Worm (Caenorhabditis elegans): Measurements from ENCODE around the gene R10E8.5.
"Not testable (repeated sequence)": the region's sequence is repeated elsewhere in the genome, so short reads cannot be mapped to it uniquely, and the experiment has no call there.

The R10E8.5 gene

DNA sequence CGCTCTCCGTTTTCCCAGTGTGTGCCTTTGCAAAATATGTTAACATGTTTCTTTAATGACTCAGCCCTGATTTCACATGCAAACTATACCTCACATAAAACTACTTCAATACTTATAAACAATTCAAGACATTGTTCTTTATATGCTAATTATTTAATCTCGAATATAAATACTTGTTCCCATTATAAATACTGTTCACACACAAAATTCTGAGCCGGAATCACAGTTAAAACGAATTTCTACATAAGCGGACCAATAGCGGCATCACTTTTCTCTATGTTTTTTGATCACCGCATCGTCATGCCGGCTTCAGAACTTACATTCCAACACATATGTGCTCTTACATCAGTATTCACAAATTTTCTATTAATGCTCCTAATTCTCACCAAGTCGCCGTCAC lies at the start of gene R10E8.5:
Gene R10E8.5 (plus strand): TSS at position 301 of the 400 bp plus-strand sequence.
- TF ChIP-seq elt-3 (tag; optimal IDR thresholded peaks at IDR 0.05) = no peak
- no peak for TF ChIP-seq ztf-11 (tag; optimal IDR thresholded peaks at IDR 0.05)

DNA sequence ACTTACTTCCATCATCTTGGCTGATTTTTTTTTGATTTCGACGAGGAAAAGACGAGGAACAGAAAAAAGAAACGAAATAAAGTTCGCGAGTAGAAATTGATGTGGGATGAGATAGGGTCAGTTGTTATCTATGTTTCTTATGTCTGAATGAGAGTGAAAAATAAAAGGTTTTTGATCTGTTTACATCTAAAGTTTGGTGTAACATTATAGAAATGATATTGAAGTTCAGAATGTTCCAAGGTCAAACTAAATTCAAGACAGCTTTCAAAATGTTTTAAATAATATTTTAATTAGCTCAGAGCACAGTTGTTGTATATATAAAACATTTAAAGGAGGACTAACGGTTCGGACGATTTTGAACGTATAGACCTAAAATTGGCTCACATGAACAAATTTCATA lies 45.5 kb upstream of the R10E8.5 start, which contains the start of gene F16H6.7:
Gene F16H6.7 (minus strand): TSS at position 101 of the 400 bp plus-strand sequence.
- TF ChIP-seq drap-1 (GFP tag; optimal IDR thresholded peaks at IDR 0.05) (no peak), unc-120 (tag; optimal IDR thresholded peaks at IDR 0.05; ENCODE audit: poor library complexity, severe bottlenecking) (no peak), elt-3 (tag; optimal IDR thresholded peaks at IDR 0.05) (no peak), pha-4 (tag; optimal IDR thresholded peaks at IDR 0.05) (no peak), nhr-12 (tag; optimal IDR thresholded peaks at IDR 0.05) (no peak), mep-1 (tag; optimal IDR thresholded peaks at IDR 0.05) (no peak), zip-8 (tag; optimal IDR thresholded peaks at IDR 0.05) (no peak), ztf-11 (tag; optimal IDR thresholded peaks at IDR 0.05) (no peak), nhr-76 (tag; optimal IDR thresholded peaks at IDR 0.05) (no peak), sem-2 (GFP tag; optimal IDR thresholded peaks at IDR 0.05) (no peak), bed-3 (GFP tag; optimal IDR thresholded peaks at IDR 0.05) (no peak), unc-62 (GFP tag; optimal IDR thresholded peaks at IDR 0.05) (no peak), sptf-1 (tag; optimal IDR thresholded peaks at IDR 0.05) (no peak), ces-1 (GFP tag; optimal IDR thresholded peaks at IDR 0.05) (no peak), lin-13 (tag; optimal IDR thresholded peaks at IDR 0.05) (no peak), ceh-43 (GFP tag; optimal IDR thresholded peaks at IDR 0.05) (no peak), ceh-83 (GFP tag; optimal IDR thresholded peaks at IDR 0.05) (no peak), cnd-1 (tag; optimal IDR thresholded peaks at IDR 0.05) (no peak), nhr-237 (tag; optimal IDR thresholded peaks at IDR 0.05) (no peak)

DNA sequence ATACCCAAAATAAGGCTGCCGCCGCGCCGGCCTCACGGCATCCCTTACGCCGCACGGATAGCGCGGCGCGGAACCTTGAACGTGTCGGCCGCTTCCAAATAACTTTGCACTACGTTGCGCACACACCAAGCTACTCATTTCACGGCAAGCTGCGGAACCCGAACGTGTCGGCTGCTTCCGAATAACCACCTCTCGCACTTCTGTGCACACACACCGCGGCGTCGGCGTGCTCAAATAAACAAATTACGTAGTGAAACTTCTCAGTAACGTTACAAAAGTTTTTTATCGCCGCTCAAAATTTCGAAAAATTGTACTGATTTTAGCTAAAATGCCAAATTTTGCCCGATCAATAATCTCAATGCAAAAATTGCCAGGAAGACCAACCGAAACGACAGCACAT lies 41.7 kb upstream of the R10E8.5 start:
- TF ChIP-seq pha-4 (tag; optimal IDR thresholded peaks at IDR 0.05) (no peak), M03D4.4 (tag; optimal IDR thresholded peaks at IDR 0.05) (no peak), snpc-4 (tag; optimal IDR thresholded peaks at IDR 0.05) (no peak), flh-1 (GFP tag; optimal IDR thresholded peaks at IDR 0.05) (no peak), ham-2 (GFP tag; optimal IDR thresholded peaks at IDR 0.05) (no peak), nhr-2 (tag; optimal IDR thresholded peaks at IDR 0.05) (no peak), lin-13 (tag; optimal IDR thresholded peaks at IDR 0.05) (no peak), cnd-1 (tag; optimal IDR thresholded peaks at IDR 0.05) (no peak), unc-120 (tag; optimal IDR thresholded peaks at IDR 0.05; ENCODE audit: poor library complexity, severe bottlenecking) (no peak), ceh-83 (GFP tag; optimal IDR thresholded peaks at IDR 0.05) (no peak), ztf-11 (tag; optimal IDR thresholded peaks at IDR 0.05) (no peak), lin-32 (GFP tag; optimal IDR thresholded peaks at IDR 0.05) (no peak), ces-1 (GFP tag; optimal IDR thresholded peaks at IDR 0.05) (no peak), ceh-43 (GFP tag; optimal IDR thresholded peaks at IDR 0.05) (no peak), lsy-2 (tag; optimal IDR thresholded peaks at IDR 0.05) (no peak), nhr-12 (tag; optimal IDR thresholded peaks at IDR 0.05) (no peak), mep-1 (tag; optimal IDR thresholded peaks at IDR 0.05) (no peak), ceh-39 (tag; optimal IDR thresholded peaks at IDR 0.05) (no peak)

DNA sequence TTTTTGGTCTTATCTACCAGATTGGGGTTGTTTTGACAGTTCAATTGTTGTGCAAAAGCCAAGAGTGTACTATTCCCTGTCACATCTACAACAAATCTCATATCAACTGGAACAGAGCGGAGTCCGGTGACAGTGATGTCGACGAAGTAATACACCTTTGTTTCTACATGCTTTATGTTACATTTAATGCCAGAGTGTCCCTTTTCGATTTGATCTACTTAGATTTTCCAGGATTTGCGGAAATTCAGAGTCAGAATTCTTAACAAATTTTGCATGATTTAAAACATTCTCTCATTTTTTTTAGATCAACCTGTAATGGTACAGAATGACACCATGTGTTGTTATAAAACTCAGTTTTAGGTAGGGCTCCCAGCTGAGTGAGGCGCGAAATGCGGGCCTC lies 38.4 kb upstream of the R10E8.5 start, which contains the start of gene F16H6.8:
Gene F16H6.8 (minus strand): TSS at position 101 of the 400 bp plus-strand sequence.
- not testable (repeated sequence) for TF ChIP-seq elt-3 (tag; optimal IDR thresholded peaks at IDR 0.05); lin-32 (GFP tag; optimal IDR thresholded peaks at IDR 0.05); nhr-76 (tag; optimal IDR thresholded peaks at IDR 0.05)

ce11 chrV:18216784-18217183 lies 37.8 kb upstream of the R10E8.5 start, which contains the start of gene F16H6.9:
Gene F16H6.9 (plus strand): TSS chrV:18217084.
- TF ChIP-seq unc-120 (tag; optimal IDR thresholded peaks at IDR 0.05; ENCODE audit: poor library complexity, severe bottlenecking); ztf-11 (tag; optimal IDR thresholded peaks at IDR 0.05); flh-1 (GFP tag; optimal IDR thresholded peaks at IDR 0.05): not testable (repeated sequence)

DNA sequence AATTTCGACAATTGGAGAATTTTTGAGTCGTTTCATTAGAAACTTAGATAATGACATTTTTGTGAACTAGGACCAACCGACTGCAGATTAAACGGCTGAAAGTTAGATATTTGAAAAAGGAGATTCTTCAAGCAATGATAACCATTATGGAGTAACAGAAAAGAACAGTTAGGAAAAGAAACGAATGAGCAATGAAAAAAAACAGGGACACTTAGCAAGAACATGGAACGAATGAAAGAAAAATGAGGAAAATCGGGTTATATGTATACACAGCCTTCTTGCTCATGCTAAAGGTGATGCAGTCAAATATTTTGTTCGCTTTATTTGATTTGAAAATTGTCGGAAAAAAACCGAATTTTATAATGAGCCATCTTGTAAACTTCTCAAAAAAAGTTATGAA lies 30.2 kb upstream of the R10E8.5 start, which contains the start of gene F16H6.10:
Gene F16H6.10 (minus strand): TSS at position 101 of the 400 bp plus-strand sequence.
- TF ChIP-seq sptf-1 (tag; optimal IDR thresholded peaks at IDR 0.05) = no peak
- TF ChIP-seq ceh-83 (GFP tag; optimal IDR thresholded peaks at IDR 0.05) = no peak
- no peak for TF ChIP-seq elt-3 (tag; optimal IDR thresholded peaks at IDR 0.05)
- no peak for TF ChIP-seq cnd-1 (tag; optimal IDR thresholded peaks at IDR 0.05)
- TF ChIP-seq sem-2 (GFP tag; optimal IDR thresholded peaks at IDR 0.05) = no peak
- no peak for TF ChIP-seq M03D4.4 (tag; optimal IDR thresholded peaks at IDR 0.05)
- TF ChIP-seq elt-1 (tag; optimal IDR thresholded peaks at IDR 0.05; ENCODE audit: borderline replicate concordance, insufficient read depth) = no peak
- no peak for TF ChIP-seq nhr-2 (tag; optimal IDR thresholded peaks at IDR 0.05)
- no peak for TF ChIP-seq drap-1 (GFP tag; optimal IDR thresholded peaks at IDR 0.05)
- TF ChIP-seq lsy-2 (tag; optimal IDR thresholded peaks at IDR 0.05) = no peak
- TF ChIP-seq ztf-11 (tag; optimal IDR thresholded peaks at IDR 0.05) = no peak
- TF ChIP-seq unc-120 (tag; optimal IDR thresholded peaks at IDR 0.05; ENCODE audit: poor library complexity, severe bottlenecking) = no peak
- no peak for TF ChIP-seq mls-2 (tag; optimal IDR thresholded peaks at IDR 0.05)
- no peak for TF ChIP-seq zip-8 (tag; optimal IDR thresholded peaks at IDR 0.05)
- TF ChIP-seq lin-32 (GFP tag; optimal IDR thresholded peaks at IDR 0.05) = no peak
- TF ChIP-seq ceh-39 (tag; optimal IDR thresholded peaks at IDR 0.05) = no peak
- TF ChIP-seq ces-1 (GFP tag; optimal IDR thresholded peaks at IDR 0.05) = no peak
- TF ChIP-seq flh-1 (GFP tag; optimal IDR thresholded peaks at IDR 0.05) = no peak
